Worm (Caenorhabditis elegans): ENCODE measurements around the gene mtrr-1.

Gene mtrr-1

ce11 chrII:9246648-9247047 is 39.1 kb upstream of the mtrr-1 start, which contains the start of gene T26C5.5:
TSS of gene T26C5.5 (minus strand) at chrII:9246748.
- TF ChIP-seq fkh-8 (tag; optimal IDR thresholded peaks at IDR 0.05) (no peak), pag-3 (tag; optimal IDR thresholded peaks at IDR 0.05; ENCODE audit: borderline replicate concordance, insufficient read depth) (no peak), unc-86 (tag; optimal IDR thresholded peaks at IDR 0.05) (no peak), nhr-11 (tag; optimal IDR thresholded peaks at IDR 0.05) (no peak), grh-1 (GFP tag; IDR thresholded peaks at IDR 0.05) (no peak), fkh-10 (GFP tag; optimal IDR thresholded peaks at IDR 0.05) (no peak), snu-23 (GFP tag; optimal IDR thresholded peaks at IDR 0.05) (no peak), lin-14 (GFP tag; optimal IDR thresholded peaks at IDR 0.05) (no peak), mdl-1 (tag; optimal IDR thresholded peaks at IDR 0.05) (no peak), aha-1 (tag; optimal IDR thresholded peaks at IDR 0.05) (no peak), nhr-28 (tag; optimal IDR thresholded peaks at IDR 0.05) (no peak), ces-1 (GFP tag; optimal IDR thresholded peaks at IDR 0.05) (no peak), zip-4 (GFP tag; optimal IDR thresholded peaks at IDR 0.05) (no peak), blmp-1 (tag; optimal IDR thresholded peaks at IDR 0.05) (no peak), F16B12.6 (tag; optimal IDR thresholded peaks at IDR 0.05) (no peak)

- TF ChIP-seq zag-1 (tag; optimal IDR thresholded peaks at IDR 0.05) (no peak), nhr-47 (tag; optimal IDR thresholded peaks at IDR 0.05) (no peak), jun-1 (tag; optimal IDR thresholded peaks at IDR 0.05) (no peak), pax-3 (tag; optimal IDR thresholded peaks at IDR 0.05) (no peak), nhr-77 (tag; optimal IDR thresholded peaks at IDR 0.05) (no peak), vab-15 (tag; optimal IDR thresholded peaks at IDR 0.05) (no peak), dsc-1 (tag; optimal IDR thresholded peaks at IDR 0.05) (no peak), efl-3 (GFP tag; optimal IDR thresholded peaks at IDR 0.05) (no peak), blmp-1 (tag; optimal IDR thresholded peaks at IDR 0.05) (no peak), elt-3 (tag; optimal IDR thresholded peaks at IDR 0.05) (no peak), xbp-1 (tag; optimal IDR thresholded peaks at IDR 0.05) (no peak), efl-1 (optimal IDR thresholded peaks at IDR 0.05) (no peak), efl-1 (GFP tag; optimal IDR thresholded peaks at IDR 0.05 in 1 of 2) (no peak), elt-2 (tag; optimal IDR thresholded peaks at IDR 0.05) (no peak), unc-30 (tag; optimal IDR thresholded peaks at IDR 0.05) (no peak), tbx-2 (tag; optimal IDR thresholded peaks at IDR 0.05) (no peak), nhr-90 (tag; optimal IDR thresholded peaks at IDR 0.05; ENCODE audit: poor library complexity) (no peak), egl-27 (tag; optimal IDR thresholded peaks at IDR 0.05) (no peak), swsn-7 (tag; optimal IDR thresholded peaks at IDR 0.05) (no peak), snpc-4 (tag; optimal IDR thresholded peaks at IDR 0.05) (no peak), isw-1 (GFP tag; IDR thresholded peaks at IDR 0.05) (no peak)
Measured at ce11 chrII:9250422-9250821, 35.4 kb upstream of the mtrr-1 start, which contains the start of gene T26C5.4. TSS of gene T26C5.4 (minus strand) at chrII:9250522.

- TF ChIP-seq blmp-1 (tag; optimal IDR thresholded peaks at IDR 0.05) (peak; percentile 77), nhr-85 (tag) (peak; percentile 81), nhr-28 (tag; optimal IDR thresholded peaks at IDR 0.05) (no peak)
Measured at ce11 chrII:9251529-9251928, 34.2 kb upstream of the mtrr-1 start.

- TF ChIP-seq lin-39 (tag; optimal IDR thresholded peaks at IDR 0.05), result no peak
- TF ChIP-seq ces-1 (GFP tag; optimal IDR thresholded peaks at IDR 0.05), result no peak
- no peak for TF ChIP-seq nhr-71 (tag; optimal IDR thresholded peaks at IDR 0.05)
- TF ChIP-seq lsy-2 (tag; optimal IDR thresholded peaks at IDR 0.05), result no peak
- no peak for TF ChIP-seq ceh-90 (tag; optimal IDR thresholded peaks at IDR 0.05)
- TF ChIP-seq egl-27 (tag; optimal IDR thresholded peaks at IDR 0.05), result no peak
- TF ChIP-seq Y116A8C.19 (tag; optimal IDR thresholded peaks at IDR 0.05; ENCODE audit: borderline replicate concordance), result no peak
- TF ChIP-seq vab-15 (tag; optimal IDR thresholded peaks at IDR 0.05), result no peak
- no peak for TF ChIP-seq isw-1 (GFP tag; IDR thresholded peaks at IDR 0.05)
- no peak for TF ChIP-seq C04F5.9 (tag; optimal IDR thresholded peaks at IDR 0.05)
- no peak for TF ChIP-seq dsc-1 (tag; optimal IDR thresholded peaks at IDR 0.05)
- no peak for TF ChIP-seq xbp-1 (tag; optimal IDR thresholded peaks at IDR 0.05)
- no peak for TF ChIP-seq C16A3.4 (tag; optimal IDR thresholded peaks at IDR 0.05)
- no peak for TF ChIP-seq mab-9 (GFP tag; IDR thresholded peaks at IDR 0.05)
- no peak for TF ChIP-seq pag-3 (tag; optimal IDR thresholded peaks at IDR 0.05; ENCODE audit: borderline replicate concordance, insufficient read depth)
Measured at ce11 chrII:9254187-9254586, 31.6 kb upstream of the mtrr-1 start, which contains the start of gene nlp-82. TSS of gene nlp-82 (minus strand) at chrII:9254287.

Measured in whole organism, L1 larva.